Fruit fly (Drosophila melanogaster): ENCODE results near the gene CG45095.
A peak's percentile ranks its signal among the peaks of the same experiment; 100 is the strongest.

Gene CG45095

dm6 chr3R:25056016-25056415, 46.3 kb upstream of the CG45095 start, which contains the start of the genes CG31111 and stac (continued):
- TF ChIP-seq CG13624 (GFP tag; optimal IDR thresholded peaks at IDR 0.05) = no peak
- TF ChIP-seq CG7928 (GFP tag; optimal IDR thresholded peaks at IDR 0.05) = peak; percentile 8
- TF ChIP-seq CG9932 (GFP tag; IDR thresholded peaks at IDR 0.05) = no peak
- TF ChIP-seq Hmx (GFP tag; optimal IDR thresholded peaks at IDR 0.05) = peak; percentile 42
- no peak for TF ChIP-seq cg (GFP tag; optimal IDR thresholded peaks at IDR 0.05)
- no peak for TF ChIP-seq zfh2 (GFP tag; optimal IDR thresholded peaks at IDR 0.05)
- peak; percentile 17 for TF ChIP-seq CG34376 (GFP tag; optimal IDR thresholded peaks at IDR 0.05)
- no peak for TF ChIP-seq CG10654 (GFP tag; optimal IDR thresholded peaks at IDR 0.05)
- peak; percentile 4 for TF ChIP-seq CG4617 (GFP tag; optimal IDR thresholded peaks at IDR 0.05; ENCODE audit: borderline replicate concordance)
- no peak for TF ChIP-seq chif (GFP tag; optimal IDR thresholded peaks at IDR 0.05)
- no peak for TF ChIP-seq CG5953 (GFP tag; IDR thresholded peaks at IDR 0.05)
- no peak for TF ChIP-seq Hand (GFP tag; optimal IDR thresholded peaks at IDR 0.05)
- TF ChIP-seq Dp (GFP tag; optimal IDR thresholded peaks at IDR 0.05) = peak; percentile 18
- no peak for TF ChIP-seq CG18011 (GFP tag; optimal IDR thresholded peaks at IDR 0.05)
- TF ChIP-seq BEAF-32 (GFP tag; optimal IDR thresholded peaks at IDR 0.05) = peak; percentile 29
- no peak for TF ChIP-seq CG11093 (GFP tag; IDR thresholded peaks at IDR 0.05)
- no peak for TF ChIP-seq Max (GFP tag; optimal IDR thresholded peaks at IDR 0.05)
- no peak for TF ChIP-seq stc (GFP tag; IDR thresholded peaks at IDR 0.05)
- TF ChIP-seq grn (GFP tag; optimal IDR thresholded peaks at IDR 0.05) = peak; percentile 90
- peak in 1 of 2 experiments; percentile 17 for TF ChIP-seq crp (GFP tag; optimal IDR thresholded peaks at IDR 0.05)
- peak; percentile 66; the same call in 1 of the 2 replicates for TF ChIP-seq CG4360 (GFP tag; IDR thresholded peaks at IDR 0.05)
- no peak for TF ChIP-seq Sox102F (GFP tag; optimal IDR thresholded peaks at IDR 0.05)
- TF ChIP-seq CG43689 (GFP tag; IDR thresholded peaks at IDR 0.05) = no peak
- TF ChIP-seq CG10565 (GFP tag; optimal IDR thresholded peaks at IDR 0.05) = no peak
- TF ChIP-seq CG8924 (tag; optimal IDR thresholded peaks at IDR 0.05) = peak; percentile 37
- TF ChIP-seq sisA (GFP tag; IDR thresholded peaks at IDR 0.05) = no peak
- TF ChIP-seq CG13123 (GFP tag; optimal IDR thresholded peaks at IDR 0.05) = no peak
- no peak for TF ChIP-seq gsb (GFP tag; IDR thresholded peaks at IDR 0.05)
- TF ChIP-seq CG10147 (GFP tag; optimal IDR thresholded peaks at IDR 0.05) = peak; percentile 44
- TF ChIP-seq CG18262 (tag; optimal IDR thresholded peaks at IDR 0.05) = no peak
- TF ChIP-seq Awh (GFP tag; IDR thresholded peaks at IDR 0.05) = no peak
- TF ChIP-seq stwl (tag; optimal IDR thresholded peaks at IDR 0.05) = peak; percentile 62
- peak; percentile 5 for TF ChIP-seq Nf-YC (tag; optimal IDR thresholded peaks at IDR 0.05)
- TF ChIP-seq CG11723 (GFP tag; optimal IDR thresholded peaks at IDR 0.05) = no peak
- TF ChIP-seq dpn (GFP tag; optimal IDR thresholded peaks at IDR 0.05) = no peak
- TF ChIP-seq CG13287 (GFP tag; IDR thresholded peaks at IDR 0.05; ENCODE audit: partially characterized antibody) = peak; percentile 37; the same call in 1 of the 2 replicates
- no peak for TF ChIP-seq inv (GFP tag; IDR thresholded peaks at IDR 0.05; ENCODE audit: partially characterized antibody)
- no peak for TF ChIP-seq prd (optimal IDR thresholded peaks at IDR 0.05)
- no peak for TF ChIP-seq prd (GFP tag; IDR thresholded peaks at IDR 0.05)
- no peak for TF ChIP-seq ERR (GFP tag; optimal IDR thresholded peaks at IDR 0.05)
- TF ChIP-seq row (GFP tag; IDR thresholded peaks at IDR 0.05) = no peak; the same call in 2 of the 3 replicates
- no peak for TF ChIP-seq ken (GFP tag; IDR thresholded peaks at IDR 0.05)
- no peak for TF ChIP-seq CG18599 (GFP tag; optimal IDR thresholded peaks at IDR 0.05)
- no peak for TF ChIP-seq CG12744 (GFP tag; optimal IDR thresholded peaks at IDR 0.05)
- peak; percentile 90 for TF ChIP-seq trem (tag; optimal IDR thresholded peaks at IDR 0.05)
- no peak for TF ChIP-seq dysf (GFP tag; IDR thresholded peaks at IDR 0.05)
- no peak for TF ChIP-seq yki (optimal IDR thresholded peaks at IDR 0.05)
- no peak for TF ChIP-seq CG18619 (GFP tag; optimal IDR thresholded peaks at IDR 0.05)
- peak; percentile 4 for TF ChIP-seq CG10267 (tag; optimal IDR thresholded peaks at IDR 0.05)
- no peak for TF ChIP-seq ase (GFP tag; IDR thresholded peaks at IDR 0.05)
- no peak for TF ChIP-seq C15 (GFP tag; IDR thresholded peaks at IDR 0.05)
- no peak for TF ChIP-seq btn (GFP tag; optimal IDR thresholded peaks at IDR 0.05)

Measured in whole organism, embryonic.